Worm (Caenorhabditis elegans): Measurements from ENCODE around the gene T06C12.9.

Gene T06C12.9

DNA sequence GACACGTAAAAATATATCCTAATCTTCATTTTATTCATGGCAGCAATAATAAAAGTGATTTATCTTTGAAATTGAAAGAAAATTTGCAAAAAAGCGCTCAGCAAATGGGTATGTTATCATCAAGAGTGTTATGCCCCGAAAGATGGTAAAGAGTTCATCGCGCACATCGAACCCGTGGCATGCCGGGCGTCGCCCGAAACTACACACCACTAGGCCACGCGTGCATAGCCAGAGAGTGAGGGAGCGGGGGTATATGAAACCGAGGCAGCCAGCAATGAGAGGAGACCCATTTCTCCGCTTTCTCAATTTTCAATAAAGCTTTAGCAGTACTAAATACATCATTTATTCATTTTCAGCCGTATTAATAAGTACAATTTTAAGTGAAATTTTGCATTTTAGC lies 12.1 kb downstream of the T06C12.9 start (continued):
- TF ChIP-seq ceh-44 (GFP tag; IDR thresholded peaks at IDR 0.05) (peak; percentile 97), D1046.2 (GFP tag; IDR thresholded peaks at IDR 0.05) (peak; percentile 96), saeg-2 (GFP tag; IDR thresholded peaks at IDR 0.05) (peak; percentile 90), zip-11 (GFP tag; IDR thresholded peaks at IDR 0.05) (peak; percentile 85), egl-43 (GFP tag; IDR thresholded peaks at IDR 0.05) (peak; percentile 99), mep-1 (tag; optimal IDR thresholded peaks at IDR 0.05) (no peak), madf-5 (GFP tag; IDR thresholded peaks at IDR 0.05) (peak; percentile 97 to 99), lir-3 (tag; optimal IDR thresholded peaks at IDR 0.05) (peak; percentile 89), jun-1 (tag; optimal IDR thresholded peaks at IDR 0.05) (peak; percentile 78), hif-1 (tag; optimal IDR thresholded peaks at IDR 0.05) (peak; percentile 64 to 80), mxl-2 (GFP tag; conservative IDR thresholded peaks at IDR 0.05) (peak; percentile 86), gei-8 (GFP tag; optimal IDR thresholded peaks at IDR 0.05) (peak; percentile 97), pqm-1 (tag; optimal IDR thresholded peaks at IDR 0.05) (no peak), ctbp-1 (GFP tag; IDR thresholded peaks at IDR 0.05) (peak; percentile 92), nhr-11 (tag; optimal IDR thresholded peaks at IDR 0.05) (peak; percentile 54), sdz-12 (GFP tag; optimal IDR thresholded peaks at IDR 0.05) (peak; percentile 97), F10B5.3 (tag; optimal IDR thresholded peaks at IDR 0.05) (peak; percentile 79), lin-38 (GFP tag; IDR thresholded peaks at IDR 0.05) (peak; percentile 90), daf-8 (GFP tag; IDR thresholded peaks at IDR 0.05) (peak; percentile 94), rbr-2 (tag; optimal IDR thresholded peaks at IDR 0.05) (peak; percentile 87), daf-19 (GFP tag; conservative IDR thresholded peaks at IDR 0.05) (peak; percentile 96), zfp-2 (tag; optimal IDR thresholded peaks at IDR 0.05) (peak; percentile 71), nhr-42 (GFP tag; IDR thresholded peaks at IDR 0.05) (peak; percentile 95), mes-2 (tag; optimal IDR thresholded peaks at IDR 0.05; ENCODE audit: poor library complexity, severe bottlenecking) (peak; percentile 94), ceh-62 (tag; optimal IDR thresholded peaks at IDR 0.05) (no peak), nhr-25 (tag; optimal IDR thresholded peaks at IDR 0.05; ENCODE audit: borderline replicate concordance, insufficient read depth) (no peak), lin-1 (GFP tag; IDR thresholded peaks at IDR 0.05) (peak; percentile 90), fos-1 (tag; optimal IDR thresholded peaks at IDR 0.05) (no peak), aha-1 (tag) (peak; percentile 64), lin-15B (tag; optimal IDR thresholded peaks at IDR 0.05) (no peak), mdt-29 (GFP tag; IDR thresholded peaks at IDR 0.05) (peak; percentile 88), nhr-77 (tag; optimal IDR thresholded peaks at IDR 0.05) (peak; percentile 79), vab-7 (GFP tag; IDR thresholded peaks at IDR 0.05) (peak; percentile 99), T20F7.1 (GFP tag; optimal IDR thresholded peaks at IDR 0.05) (peak; percentile 77), dpl-1 (GFP tag; optimal IDR thresholded peaks at IDR 0.05) (peak; percentile 55), nhr-102 (tag; optimal IDR thresholded peaks at IDR 0.05) (no peak), nhr-76 (tag; optimal IDR thresholded peaks at IDR 0.05) (no peak), dmd-6 (GFP tag; IDR thresholded peaks at IDR 0.05) (peak; percentile 89), hlh-11 (tag; optimal IDR thresholded peaks at IDR 0.05) (no peak), nhr-28 (tag; optimal IDR thresholded peaks at IDR 0.05) (peak; percentile 52), ceh-82 (tag; optimal IDR thresholded peaks at IDR 0.05) (no peak), hmg-1.1 (GFP tag; IDR thresholded peaks at IDR 0.05) (peak; percentile 98), madf-9 (GFP tag; conservative IDR thresholded peaks at IDR 0.05) (peak; percentile 93), ceh-20 (GFP tag; IDR thresholded peaks at IDR 0.05) (peak; percentile 69), F44E2.7 (GFP tag; IDR thresholded peaks at IDR 0.05) (peak; percentile 99), skn-1 (tag; optimal IDR thresholded peaks at IDR 0.05) (no peak), lim-7 (GFP tag; IDR thresholded peaks at IDR 0.05) (peak; percentile 99), nhr-48 (tag; optimal IDR thresholded peaks at IDR 0.05) (peak; percentile 86), lin-29 (GFP tag; IDR thresholded peaks at IDR 0.05) (peak; percentile 84), lin-13 (GFP tag; optimal IDR thresholded peaks at IDR 0.05) (peak; percentile 47), set-16 (GFP tag; IDR thresholded peaks at IDR 0.05) (no peak; the same call in 1 of the 2 replicates), R02D3.7 (tag; optimal IDR thresholded peaks at IDR 0.05) (no peak)

Measured in whole organism, L4 larva.